Worm (Caenorhabditis elegans) whole organism, midembryonic: ENCODE results near the gene gtf-2F1.

Source experiments
- T22C8.4 ChIP-seq: fragments of 200-800 bp; sonication (Bioruptor generic); IDR thresholded peaks from 2 replicates; pipeline ENCODE4 v1.3.6; 2022; ENCODE audit warnings: missing genetic modification characterization, missing compliant biosample characterization
- cog-1 ChIP-seq: sonication (generic microtip); optimal IDR thresholded peaks from 2 replicates; lab custom pipeline; 2016; ENCODE audit warnings: missing genetic modification characterization, missing compliant biosample characterization
- flt-1 ChIP-seq: fragments of 200-800 bp; sonication (Bioruptor generic); IDR thresholded peaks from 2 replicates; pipeline ENCODE4 v1.3.6; 2022; ENCODE audit warnings: missing genetic modification characterization, missing compliant biosample characterization
- klf-2 ChIP-seq: fragments of 200-800 bp; sonication (Bioruptor generic); conservative IDR thresholded peaks from 2 replicates; pipeline ENCODE4 v1.3.6; 2022; ENCODE audit warnings: missing genetic modification reagents, missing genetic modification characterization, missing compliant biosample characterization
- med-1 ChIP-seq: sonication (generic microtip); optimal IDR thresholded peaks from 2 replicates; lab custom pipeline; 2017; ENCODE audit warnings: missing genetic modification characterization, mild to moderate bottlenecking, missing compliant biosample characterization, antibody characterized with exemption, missing genetic modification reagents; ENCODE audit not compliant: insufficient read depth
- ref-1 ChIP-seq: fragments of 200-800 bp; sonication (Bioruptor generic); conservative IDR thresholded peaks from 2 replicates; pipeline ENCODE4 v1.3.6; 2022; ENCODE audit warnings: missing genetic modification reagents, missing genetic modification characterization, missing compliant biosample characterization
- tab-1 ChIP-seq: fragments of 200-800 bp; sonication (Bioruptor generic); IDR thresholded peaks from 2 replicates; pipeline ENCODE4 v1.3.6; 2022; ENCODE audit warnings: missing genetic modification characterization, missing compliant biosample characterization
- ztf-23 ChIP-seq: fragments of 200-800 bp; sonication (Bioruptor generic); IDR thresholded peaks from 2 replicates; pipeline ENCODE4 v1.3.6; 2022; ENCODE audit warnings: missing genetic modification reagents, missing genetic modification characterization, missing compliant biosample characterization
- ztf-29 ChIP-seq: fragments of 200-800 bp; sonication (Bioruptor generic); IDR thresholded peaks from 2 replicates; pipeline ENCODE4 v1.3.6; 2022; ENCODE audit warnings: missing genetic modification reagents, missing genetic modification characterization, missing compliant biosample characterization

The gtf-2F1 gene

ce11 chrII:4324061-4324460, 22.7 kb downstream of the gtf-2F1 start, which contains the start of gene mog-2:
TSS of gene mog-2 (plus strand) at chrII:4324361.
- no peak for TF ChIP-seq ztf-29 (GFP tag; lab: Robert Waterston, UW)
- TF ChIP-seq T22C8.4 (GFP tag; lab: Robert Waterston, UW) = no peak
- TF ChIP-seq ztf-23 (GFP tag; lab: Robert Waterston, UW) = no peak
- no peak for TF ChIP-seq tab-1 (GFP tag; lab: Robert Waterston, UW)
- no peak for TF ChIP-seq klf-2 (GFP tag; lab: Robert Waterston, UW)
- no peak for TF ChIP-seq ref-1 (GFP tag; lab: Robert Waterston, UW)
- no peak for TF ChIP-seq flt-1 (GFP tag; lab: Robert Waterston, UW)
- no peak for TF ChIP-seq cog-1 (tag; lab: Kevin White, UChicago)
- no peak for TF ChIP-seq med-1

- no peak for TF ChIP-seq tab-1 (GFP tag; lab: Robert Waterston, UW)
- TF ChIP-seq ztf-23 (GFP tag; lab: Robert Waterston, UW) = no peak
- no peak for TF ChIP-seq med-1
- no peak for TF ChIP-seq T22C8.4 (GFP tag; lab: Robert Waterston, UW)
- no peak for TF ChIP-seq ref-1 (GFP tag; lab: Robert Waterston, UW)
- TF ChIP-seq klf-2 (GFP tag; lab: Robert Waterston, UW) = no peak
- TF ChIP-seq ztf-29 (GFP tag; lab: Robert Waterston, UW) = no peak
- no peak for TF ChIP-seq cog-1 (tag; lab: Kevin White, UChicago)
- no peak for TF ChIP-seq flt-1 (GFP tag; lab: Robert Waterston, UW)
These were observed 25.0 kb downstream of the gtf-2F1 start, which contains the start of gene pfd-2 for ce11 chrII:4326420-4326819. TSS of gene pfd-2 (plus strand) at chrII:4326720.

- TF ChIP-seq med-1 (no peak), cog-1 (tag; lab: Kevin White, UChicago) (no peak), ztf-23 (GFP tag; lab: Robert Waterston, UW) (no peak), tab-1 (GFP tag; lab: Robert Waterston, UW) (no peak), ztf-29 (GFP tag; lab: Robert Waterston, UW) (no peak), T22C8.4 (GFP tag; lab: Robert Waterston, UW) (no peak), ref-1 (GFP tag; lab: Robert Waterston, UW) (no peak), klf-2 (GFP tag; lab: Robert Waterston, UW) (no peak), flt-1 (GFP tag; lab: Robert Waterston, UW) (no peak)
These were observed 27.3 kb downstream of the gtf-2F1 start, which contains the start of gene H20J04.4 for ce11 chrII:4328716-4329115. TSS of gene H20J04.4 (plus strand) at chrII:4329016.

- TF ChIP-seq ztf-23 (GFP tag; lab: Robert Waterston, UW) (no peak), cog-1 (tag; lab: Kevin White, UChicago) (no peak), T22C8.4 (GFP tag; lab: Robert Waterston, UW) (no peak), med-1 (no peak), ref-1 (GFP tag; lab: Robert Waterston, UW) (no peak), ztf-29 (GFP tag; lab: Robert Waterston, UW) (no peak), klf-2 (GFP tag; lab: Robert Waterston, UW) (no peak), flt-1 (GFP tag; lab: Robert Waterston, UW) (no peak), tab-1 (GFP tag; lab: Robert Waterston, UW) (no peak)
These were observed 33.0 kb downstream of the gtf-2F1 start, which contains the start of gene madf-3 for ce11 chrII:4334448-4334847. TSS of gene madf-3 (plus strand) at chrII:4334748.

- TF ChIP-seq ztf-23 (GFP tag; lab: Robert Waterston, UW) = no peak
- no peak for TF ChIP-seq klf-2 (GFP tag; lab: Robert Waterston, UW)
- no peak for TF ChIP-seq ref-1 (GFP tag; lab: Robert Waterston, UW)
- TF ChIP-seq med-1 = no peak
- TF ChIP-seq cog-1 (tag; lab: Kevin White, UChicago) = no peak
- TF ChIP-seq tab-1 (GFP tag; lab: Robert Waterston, UW) = no peak
- TF ChIP-seq ztf-29 (GFP tag; lab: Robert Waterston, UW) = no peak
- TF ChIP-seq T22C8.4 (GFP tag; lab: Robert Waterston, UW) = no peak
- TF ChIP-seq flt-1 (GFP tag; lab: Robert Waterston, UW) = no peak
These were observed 36.3 kb downstream of the gtf-2F1 start for ce11 chrII:4337731-4338130.

ce11 chrII:4339882-4340281, 38.5 kb downstream of the gtf-2F1 start, which contains the start of gene athp-2:
TSS of gene athp-2 (plus strand) at chrII:4340182.
- no peak for TF ChIP-seq klf-2 (GFP tag; lab: Robert Waterston, UW)
- TF ChIP-seq ztf-29 (GFP tag; lab: Robert Waterston, UW) = no peak
- TF ChIP-seq flt-1 (GFP tag; lab: Robert Waterston, UW) = no peak
- no peak for TF ChIP-seq ref-1 (GFP tag; lab: Robert Waterston, UW)
- no peak for TF ChIP-seq tab-1 (GFP tag; lab: Robert Waterston, UW)
- TF ChIP-seq med-1 = no peak
- TF ChIP-seq T22C8.4 (GFP tag; lab: Robert Waterston, UW) = no peak
- no peak for TF ChIP-seq cog-1 (tag; lab: Kevin White, UChicago)
- no peak for TF ChIP-seq ztf-23 (GFP tag; lab: Robert Waterston, UW)

ce11 chrII:4341484-4341883, 40.1 kb downstream of the gtf-2F1 start:
- no peak for TF ChIP-seq ztf-29 (GFP tag; lab: Robert Waterston, UW)
- no peak for TF ChIP-seq cog-1 (tag; lab: Kevin White, UChicago)

- TF ChIP-seq ref-1 (GFP tag; lab: Robert Waterston, UW) (no peak), T22C8.4 (GFP tag; lab: Robert Waterston, UW) (no peak), klf-2 (GFP tag; lab: Robert Waterston, UW) (no peak), ztf-29 (GFP tag; lab: Robert Waterston, UW) (no peak), ztf-23 (GFP tag; lab: Robert Waterston, UW) (no peak), flt-1 (GFP tag; lab: Robert Waterston, UW) (no peak), tab-1 (GFP tag; lab: Robert Waterston, UW) (no peak), cog-1 (tag; lab: Kevin White, UChicago) (no peak), med-1 (no peak)
These were observed 42.9 kb downstream of the gtf-2F1 start for ce11 chrII:4344317-4344716.

ce11 chrII:4350888-4351287, 49.5 kb downstream of the gtf-2F1 start, which contains the start of gene H20J04.9:
TSS of gene H20J04.9 (plus strand) at chrII:4351188.
- TF ChIP-seq tab-1 (GFP tag; lab: Robert Waterston, UW) = no peak
- no peak for TF ChIP-seq med-1
- no peak for TF ChIP-seq flt-1 (GFP tag; lab: Robert Waterston, UW)
- no peak for TF ChIP-seq T22C8.4 (GFP tag; lab: Robert Waterston, UW)
- TF ChIP-seq ref-1 (GFP tag; lab: Robert Waterston, UW) = no peak
- TF ChIP-seq klf-2 (GFP tag; lab: Robert Waterston, UW) = no peak
- TF ChIP-seq ztf-29 (GFP tag; lab: Robert Waterston, UW) = no peak
- no peak for TF ChIP-seq cog-1 (tag; lab: Kevin White, UChicago)
- TF ChIP-seq ztf-23 (GFP tag; lab: Robert Waterston, UW) = no peak
